Worm (Caenorhabditis elegans) whole organism, L2 larva: ENCODE data around the gene Y37D8A.19.
A peak's percentile ranks its signal among the peaks of the same experiment; 100 is the strongest.

Source experiments
- C34F6.9 ChIP-seq: fragments of 150-350 bp; optimal IDR thresholded peaks from 2 replicates; lab custom pipeline; 2014; ENCODE audit warnings: missing biosample characterization, missing genetic modification characterization
- F13H6.1 ChIP-seq: sonication (generic microtip); optimal IDR thresholded peaks from 2 replicates; lab custom pipeline; 2016; ENCODE audit warnings: missing genetic modification characterization, missing compliant biosample characterization
- R02D3.7 ChIP-seq: fragments of 150-350 bp; optimal IDR thresholded peaks from 2 replicates; lab custom pipeline; 2014; ENCODE audit warnings: missing biosample characterization, missing genetic modification characterization
- Y55F3AM.14 ChIP-seq: fragments of 200-800 bp; sonication (Bioruptor generic); optimal IDR thresholded peaks from 2 replicates; lab custom pipeline; 2018; ENCODE audit warnings: mild to moderate bottlenecking, missing genetic modification characterization, missing compliant biosample characterization
- ZK546.5 ChIP-seq: sonication (generic microtip); optimal IDR thresholded peaks from 2 replicates; lab custom pipeline; 2017; ENCODE audit warnings: missing biosample characterization, missing genetic modification characterization
- aly-2 ChIP-seq: fragments of 150-350 bp; optimal IDR thresholded peaks from 2 replicates; lab custom pipeline; 2014; ENCODE audit warnings: missing biosample characterization, missing genetic modification characterization
- blmp-1 ChIP-seq: sonication (generic microtip); optimal IDR thresholded peaks from 2 replicates; lab custom pipeline; 2017; ENCODE audit warnings: missing genetic modification characterization, mild to moderate bottlenecking, missing compliant biosample characterization, antibody characterized with exemption, moderate library complexity; ENCODE audit not compliant: insufficient read depth
- ceh-16 ChIP-seq: fragments of 150-350 bp; optimal IDR thresholded peaks from 2 replicates; lab custom pipeline; 2014; ENCODE audit warnings: missing biosample characterization, missing genetic modification characterization
- ceh-82 ChIP-seq: fragments of 150-350 bp; optimal IDR thresholded peaks from 2 replicates; lab custom pipeline; 2014; ENCODE audit warnings: missing biosample characterization, missing genetic modification characterization
- crh-2 ChIP-seq: sonication (generic microtip); optimal IDR thresholded peaks from 2 replicates; lab custom pipeline; 2017; ENCODE audit warnings: missing biosample characterization, missing genetic modification characterization
- dmd-4 ChIP-seq: sonication (generic microtip); optimal IDR thresholded peaks from 2 replicates; lab custom pipeline; 2017; ENCODE audit warnings: missing biosample characterization, missing genetic modification characterization
- elt-1 ChIP-seq: fragments of 150-350 bp; optimal IDR thresholded peaks from 2 replicates; lab custom pipeline; 2014; ENCODE audit warnings: missing biosample characterization, missing genetic modification characterization
- elt-3 ChIP-seq: sonication (generic microtip); optimal IDR thresholded peaks from 2 replicates; lab custom pipeline; 2017; ENCODE audit warnings: missing biosample characterization, missing genetic modification characterization
- fos-1 ChIP-seq: fragments of 150-350 bp; optimal IDR thresholded peaks from 2 replicates; lab custom pipeline; 2014; ENCODE audit warnings: missing biosample characterization, missing genetic modification characterization
- gmeb-1 ChIP-seq: fragments of 150-350 bp; optimal IDR thresholded peaks from 2 replicates; lab custom pipeline; 2014; ENCODE audit warnings: missing biosample characterization, missing genetic modification characterization
- lin-13 ChIP-seq: fragments of 150-350 bp; optimal IDR thresholded peaks from 2 replicates; lab custom pipeline; 2014; ENCODE audit warnings: missing biosample characterization, missing genetic modification reagents, missing genetic modification characterization
- lin-39 ChIP-seq: fragments of 150-350 bp; optimal IDR thresholded peaks from 2 replicates; lab custom pipeline; 2014; ENCODE audit warnings: missing biosample characterization, missing genetic modification reagents, missing genetic modification characterization
- lsy-2 ChIP-seq, 2 experiments: fragments of 150-350 bp in 1 of 2; sonication (generic microtip) in 1 of 2; optimal IDR thresholded peaks; 2 replicates each; lab custom pipeline; 2014 to 2017; ENCODE audit warnings: missing biosample characterization in 2 of 2, missing genetic modification characterization in 2 of 2
- mbf-1 ChIP-seq: sonication (generic microtip); optimal IDR thresholded peaks from 2 replicates; lab custom pipeline; 2017; ENCODE audit warnings: missing biosample characterization, missing genetic modification characterization
- nhr-10 ChIP-seq: sonication (generic microtip); optimal IDR thresholded peaks from 2 replicates; lab custom pipeline; 2017; ENCODE audit warnings: missing biosample characterization, missing genetic modification characterization
- nhr-11 ChIP-seq: fragments of 150-350 bp; optimal IDR thresholded peaks from 2 replicates; lab custom pipeline; 2014; ENCODE audit warnings: missing biosample characterization, missing genetic modification characterization
- nhr-129 ChIP-seq: fragments of 150-350 bp; optimal IDR thresholded peaks from 2 replicates; lab custom pipeline; 2014; ENCODE audit warnings: missing biosample characterization, missing genetic modification characterization
- nhr-21 ChIP-seq: fragments of 150-350 bp; optimal IDR thresholded peaks from 2 replicates; lab custom pipeline; 2014; ENCODE audit warnings: missing biosample characterization, missing genetic modification characterization
- nhr-23 ChIP-seq: fragments of 150-350 bp; optimal IDR thresholded peaks from 2 replicates; lab custom pipeline; 2014; ENCODE audit warnings: missing biosample characterization, missing genetic modification reagents, missing genetic modification characterization
- sma-3 ChIP-seq: sonication (generic microtip); optimal IDR thresholded peaks from 2 replicates; lab custom pipeline; 2016; ENCODE audit warnings: missing genetic modification reagents, missing genetic modification characterization, missing compliant biosample characterization
- sma-9 ChIP-seq, 2 experiments: fragments of 150-350 bp in 1 of 2; sonication (generic microtip) in 1 of 2; optimal IDR thresholded peaks; 2 replicates each; lab custom pipeline; 2014 to 2016; ENCODE audit warnings: missing genetic modification characterization in 2 of 2, mild to moderate bottlenecking in 1 of 2, missing biosample characterization in 1 of 2, missing compliant biosample characterization in 1 of 2, missing genetic modification reagents in 1 of 2, moderate library complexity in 1 of 2
- snpc-4 ChIP-seq: fragments of 150-350 bp; optimal IDR thresholded peaks from 2 replicates; lab custom pipeline; 2014; ENCODE audit warnings: missing biosample characterization, missing genetic modification characterization
- unc-39 ChIP-seq: fragments of 150-350 bp; optimal IDR thresholded peaks from 2 replicates; lab custom pipeline; 2014; ENCODE audit warnings: missing biosample characterization, missing genetic modification characterization
- unc-55 ChIP-seq: fragments of 150-350 bp; sonication (generic microtip); optimal IDR thresholded peaks from 3 replicates; lab custom pipeline; 2014; ENCODE audit warnings: missing biosample characterization, missing genetic modification reagents, missing genetic modification characterization
- zag-1 ChIP-seq: fragments of 150-350 bp; optimal IDR thresholded peaks from 2 replicates; lab custom pipeline; 2014; ENCODE audit warnings: missing biosample characterization, missing genetic modification characterization
- ztf-4 ChIP-seq: fragments of 150-350 bp; optimal IDR thresholded peaks from 2 replicates; lab custom pipeline; 2014; ENCODE audit warnings: missing biosample characterization, missing genetic modification characterization

The Y37D8A.19 gene

DNA sequence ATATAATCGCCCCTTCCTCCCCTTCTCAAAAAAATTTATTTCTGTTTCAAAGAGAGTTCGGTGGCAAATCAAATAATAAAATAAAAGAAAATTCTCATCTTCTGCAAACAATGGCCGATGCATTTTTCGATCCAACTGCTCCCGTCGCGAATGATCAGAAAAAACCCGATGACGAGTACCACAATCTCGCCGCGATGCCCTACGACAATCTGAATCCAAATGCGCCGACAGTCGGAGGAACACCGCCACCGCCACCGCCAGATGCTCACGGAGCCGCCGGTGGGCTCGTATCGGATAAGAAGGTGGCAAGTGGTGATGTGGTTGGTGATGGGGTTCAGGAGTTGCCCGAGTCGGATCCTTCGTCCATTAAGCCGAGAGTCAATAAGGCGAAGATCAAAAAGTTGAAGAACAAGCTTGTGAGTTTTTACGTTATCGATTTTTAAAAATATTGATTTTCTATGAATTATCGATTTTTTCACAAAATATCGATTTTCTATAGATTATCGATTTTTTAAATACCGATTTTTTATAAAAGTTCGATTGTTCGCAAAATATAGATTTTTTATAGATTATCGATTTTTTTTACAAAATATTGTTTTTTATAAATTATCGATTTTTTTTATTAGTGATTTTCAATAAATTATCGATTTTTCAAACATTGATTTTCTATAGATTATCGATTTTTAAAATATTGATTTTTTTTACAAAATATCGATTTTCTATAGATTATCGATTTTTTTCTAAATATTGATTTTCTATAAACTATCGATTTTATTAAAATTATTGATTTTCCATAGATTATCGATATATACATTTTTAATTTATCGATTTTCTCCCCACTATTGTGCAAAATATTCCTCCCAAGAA lies 21.9 kb downstream of the Y37D8A.19 start, which contains the start of gene Y39E4A.1:
Gene Y39E4A.1 (plus strand): TSS at position 51 of the 867 bp plus-strand sequence.
- TF ChIP-seq sma-3 (GFP tag; lab: Kevin White, UChicago), result no peak
- TF ChIP-seq lsy-2 (tag; optimal IDR thresholded peaks at IDR 0.05; lab: Kevin White, UChicago), result no peak
- TF ChIP-seq unc-55 (GFP tag; lab: Kevin White, UChicago), result no peak
- no peak for TF ChIP-seq ceh-82 (tag; lab: Kevin White, UChicago)
- no peak for TF ChIP-seq R02D3.7 (tag; lab: Kevin White, UChicago)

DNA sequence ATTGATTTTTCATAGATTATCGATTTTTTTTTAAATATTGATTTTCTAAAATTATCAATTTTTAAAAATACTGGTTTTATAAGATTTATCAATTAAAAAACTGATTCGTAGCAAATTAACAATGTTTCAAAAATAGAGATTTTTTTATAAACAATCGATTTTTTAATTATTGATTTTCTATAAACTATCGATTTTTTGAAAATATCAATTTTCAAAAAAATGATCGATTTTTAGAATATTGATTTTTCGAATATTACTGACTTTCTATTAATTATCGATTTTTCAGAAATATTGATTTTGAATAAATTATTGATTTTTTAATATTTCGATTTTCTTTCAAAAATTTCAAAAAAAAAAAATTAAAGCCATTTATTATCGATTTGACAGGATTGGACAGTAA lies 22.9 kb downstream of the Y37D8A.19 start:
- no peak for TF ChIP-seq C34F6.9 (tag; lab: Kevin White, UChicago)
- no peak for TF ChIP-seq sma-3 (GFP tag; lab: Kevin White, UChicago)
- TF ChIP-seq fos-1 (tag; lab: Kevin White, UChicago), result no peak
- no peak for TF ChIP-seq lin-39 (tag; lab: Kevin White, UChicago)
- TF ChIP-seq mbf-1 (tag; lab: Kevin White, UChicago), result no peak
- no peak for TF ChIP-seq nhr-23 (tag; lab: Kevin White, UChicago)
- TF ChIP-seq ceh-16 (tag; lab: Kevin White, UChicago), result no peak
- no peak for TF ChIP-seq unc-55 (GFP tag; lab: Kevin White, UChicago)

DNA sequence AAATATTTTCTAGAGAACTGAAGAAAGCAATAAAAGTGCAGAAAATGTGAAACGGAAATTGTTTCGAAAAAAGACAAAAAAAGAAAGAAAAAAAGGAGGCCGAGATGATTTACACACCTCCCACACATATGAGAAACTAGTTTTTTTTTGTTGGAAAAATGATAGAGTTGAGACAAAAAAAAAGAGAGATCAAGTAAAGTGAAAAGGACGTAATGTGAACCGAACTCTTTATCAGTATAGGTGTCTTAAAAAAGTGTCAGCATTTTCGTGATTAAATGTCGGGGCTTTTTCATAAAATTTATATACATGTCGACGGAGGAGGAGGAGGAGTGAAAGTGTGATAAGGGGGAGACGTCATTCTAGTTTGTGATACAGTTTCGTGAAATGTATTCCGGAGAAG lies 29.6 kb downstream of the Y37D8A.19 start:
- TF ChIP-seq gmeb-1 (tag; lab: Kevin White, UChicago) (peak; percentile 33), snpc-4 (tag; lab: Kevin White, UChicago) (no peak), sma-9 (GFP tag; optimal IDR thresholded peaks at IDR 0.05; lab: Kevin White, UChicago) (peak; percentile 28), sma-9 (tag; optimal IDR thresholded peaks at IDR 0.05; lab: Kevin White, UChicago) (no peak), fos-1 (tag; lab: Kevin White, UChicago) (peak; percentile 85), blmp-1 (tag; lab: Kevin White, UChicago) (peak; percentile 11), elt-3 (tag; lab: Kevin White, UChicago) (no peak), crh-2 (tag; lab: Kevin White, UChicago) (peak; percentile 35)

DNA sequence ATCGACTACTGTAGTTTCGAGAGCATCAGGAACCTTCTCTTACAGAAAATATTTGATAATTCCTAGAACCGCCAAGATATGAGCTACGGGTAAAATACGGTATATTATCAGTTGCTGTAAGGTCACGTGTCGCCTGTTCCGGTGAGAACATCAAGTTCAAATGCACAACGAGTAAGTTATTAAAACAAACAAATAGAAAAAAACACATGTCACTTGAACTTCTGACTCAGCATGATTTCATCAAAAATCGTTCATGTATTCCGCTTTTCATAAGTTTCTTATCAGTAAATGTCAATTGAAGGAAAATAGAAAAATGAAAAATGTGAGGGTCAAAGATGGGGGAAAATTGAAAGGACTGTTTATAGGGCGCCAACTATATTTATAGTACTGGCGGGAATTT lies 31.0 kb downstream of the Y37D8A.19 start:
- TF ChIP-seq fos-1 (tag; lab: Kevin White, UChicago) (peak; percentile 69), elt-1 (tag; lab: Kevin White, UChicago) (no peak)

DNA sequence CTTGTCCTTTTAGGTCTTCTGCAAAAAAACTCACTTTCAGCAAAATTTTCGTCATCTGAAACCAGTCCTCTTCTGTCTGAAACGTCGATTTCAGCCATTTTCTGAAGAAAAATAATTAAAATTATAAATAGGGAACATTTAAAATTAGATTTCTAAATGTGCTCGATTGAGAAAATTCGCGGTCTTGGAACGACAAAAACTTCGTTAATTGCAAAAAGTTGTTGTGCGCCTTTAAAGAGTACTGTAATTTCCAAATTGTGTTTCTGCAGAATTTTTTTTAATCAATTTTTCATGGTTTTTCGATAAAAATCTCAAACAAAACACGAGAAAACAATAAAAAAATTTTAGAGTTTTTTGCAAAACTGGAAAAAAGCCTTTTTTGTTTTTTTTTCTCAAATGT lies 37.2 kb downstream of the Y37D8A.19 start, which contains the start of gene ttm-1:
Gene ttm-1 (minus strand): TSS at position 101 of the 400 bp plus-strand sequence.
- TF ChIP-seq nhr-129 (tag; lab: Kevin White, UChicago), result no peak
- no peak for TF ChIP-seq lin-39 (tag; lab: Kevin White, UChicago)
- TF ChIP-seq Y55F3AM.14 (GFP tag; lab: Kevin White, UChicago), result no peak
- TF ChIP-seq unc-39 (tag; lab: Kevin White, UChicago), result no peak
- no peak for TF ChIP-seq crh-2 (tag; lab: Kevin White, UChicago)
- no peak for TF ChIP-seq ZK546.5 (tag; lab: Kevin White, UChicago)
- no peak for TF ChIP-seq lin-13 (GFP tag; lab: Kevin White, UChicago)
- TF ChIP-seq dmd-4 (tag; lab: Kevin White, UChicago), result no peak
- no peak for TF ChIP-seq F13H6.1 (tag; lab: Kevin White, UChicago)
- TF ChIP-seq fos-1 (tag; lab: Kevin White, UChicago), result no peak
- no peak for TF ChIP-seq ztf-4
- no peak for TF ChIP-seq nhr-11
- TF ChIP-seq nhr-21 (tag; lab: Kevin White, UChicago), result no peak
- TF ChIP-seq aly-2 (tag; lab: Kevin White, UChicago), result no peak
- no peak for TF ChIP-seq zag-1
- no peak for TF ChIP-seq nhr-10 (tag; lab: Kevin White, UChicago)
